Worm (Caenorhabditis elegans) whole organism, L1 larva: ENCODE data around the gene osm-7.

ENCODE experiments used
- C16A3.4 ChIP-seq: fragments of 150-350 bp; optimal IDR thresholded peaks from 2 replicates; lab custom pipeline; 2014; ENCODE audit warnings: missing biosample characterization, missing genetic modification characterization
- F16B12.6 ChIP-seq: fragments of 150-350 bp; optimal IDR thresholded peaks from 2 replicates; lab custom pipeline; 2014; ENCODE audit warnings: missing biosample characterization, missing genetic modification characterization
- Y116A8C.19 ChIP-seq: sonication (generic microtip); optimal IDR thresholded peaks from 2 replicates; lab custom pipeline; 2016; ENCODE audit warnings: missing compliant biosample characterization, missing genetic modification characterization, borderline replicate concordance
- alr-1 ChIP-seq: fragments of 200-800 bp; sonication (Bioruptor generic); optimal IDR thresholded peaks from 2 replicates; lab custom pipeline; 2018; ENCODE audit warnings: borderline replicate concordance, mild to moderate bottlenecking, missing genetic modification characterization, missing compliant biosample characterization
- aly-2 ChIP-seq: fragments of 150-350 bp; optimal IDR thresholded peaks from 2 replicates; lab custom pipeline; 2014; ENCODE audit warnings: missing biosample characterization, missing genetic modification characterization
- ama-1 ChIP-seq: fragments of 150-350 bp; optimal IDR thresholded peaks from 2 replicates; lab custom pipeline; 2014
- blmp-1 ChIP-seq: fragments of 150-350 bp; optimal IDR thresholded peaks from 2 replicates; lab custom pipeline; 2014; ENCODE audit warnings: missing biosample characterization, missing genetic modification characterization
- ceh-63 ChIP-seq: fragments of 200-800 bp; sonication (Bioruptor generic); optimal IDR thresholded peaks from 2 replicates; lab custom pipeline; 2018; ENCODE audit warnings: mild to moderate bottlenecking, missing genetic modification characterization, missing compliant biosample characterization
- ceh-88 ChIP-seq: fragments of 200-800 bp; sonication (Bioruptor generic); IDR thresholded peaks from 2 replicates; pipeline ENCODE4 v1.3.6; 2022; ENCODE audit warnings: missing genetic modification characterization, missing compliant biosample characterization
- ceh-90 ChIP-seq: sonication (generic microtip); optimal IDR thresholded peaks from 2 replicates; lab custom pipeline; 2016; ENCODE audit warnings: missing genetic modification characterization, missing compliant biosample characterization
- ces-1 ChIP-seq: fragments of 150-350 bp; optimal IDR thresholded peaks from 2 replicates; lab custom pipeline; 2014; ENCODE audit warnings: missing biosample characterization, missing genetic modification reagents, missing genetic modification characterization
- dpl-1 ChIP-seq, 3 experiments: fragments of 150-350 bp in 2 of 3; sonication (generic microtip) in 1 of 3; optimal IDR thresholded peaks; 2 replicates each; lab custom pipeline; 2014 to 2017; ENCODE audit warnings: missing biosample characterization in 3 of 3, missing genetic modification characterization in 3 of 3, missing genetic modification reagents in 3 of 3
- efl-1 ChIP-seq, 4 experiments: fragments of 150-350 bp; optimal IDR thresholded peaks in 3 of 4; peaks in 1 of 4; 1 replicate in 1 of 4; 2 replicates in 3 of 4; lab custom pipeline; 2014; ENCODE audit warnings: missing biosample characterization in 2 of 4, missing genetic modification characterization in 2 of 4, missing genetic modification reagents in 2 of 4
- efl-3 ChIP-seq: fragments of 200-800 bp; sonication (Bioruptor generic); optimal IDR thresholded peaks from 2 replicates; lab custom pipeline; 2018; ENCODE audit warnings: mild to moderate bottlenecking, missing genetic modification characterization, missing compliant biosample characterization
- egl-27 ChIP-seq, 2 experiments: fragments of 150-350 bp in 1 of 2; sonication (generic microtip); optimal IDR thresholded peaks; 3 replicates each; lab custom pipeline; 2017 to 2018; ENCODE audit warnings: missing biosample characterization in 2 of 2, missing genetic modification characterization in 2 of 2, missing genetic modification reagents in 2 of 2
- elt-2 ChIP-seq: sonication (generic microtip); optimal IDR thresholded peaks from 2 replicates; lab custom pipeline; 2016; ENCODE audit warnings: missing genetic modification characterization, mild to moderate bottlenecking, inconsistent platforms, missing compliant biosample characterization, missing genetic modification reagents
- elt-3 ChIP-seq, 6 experiments: fragments of 150-350 bp in 1 of 6; sonication (generic microtip); optimal IDR thresholded peaks; 2 replicates each; lab custom pipeline; 2017 to 2018; ENCODE audit warnings: missing biosample characterization in 6 of 6, missing genetic modification characterization in 6 of 6, inconsistent platforms in 1 of 6
- fkh-10 ChIP-seq: sonication (generic microtip); optimal IDR thresholded peaks from 2 replicates; lab custom pipeline; 2017; ENCODE audit warnings: missing biosample characterization, missing genetic modification reagents, missing genetic modification characterization
- fos-1 ChIP-seq: fragments of 150-350 bp; optimal IDR thresholded peaks from 2 replicates; lab custom pipeline; 2014; ENCODE audit warnings: missing biosample characterization, missing genetic modification characterization
- grh-1 ChIP-seq: fragments of 200-800 bp; sonication (Bioruptor generic); IDR thresholded peaks from 2 replicates; pipeline ENCODE4 v1.3.6; 2022; ENCODE audit warnings: missing genetic modification reagents, missing genetic modification characterization, missing compliant biosample characterization
- hlh-4 ChIP-seq: sonication (generic microtip); optimal IDR thresholded peaks from 2 replicates; lab custom pipeline; 2016; ENCODE audit warnings: mild to moderate bottlenecking, missing genetic modification characterization, missing compliant biosample characterization
- lin-13 ChIP-seq: fragments of 150-350 bp; optimal IDR thresholded peaks from 2 replicates; lab custom pipeline; 2014; ENCODE audit warnings: missing biosample characterization, missing genetic modification reagents, missing genetic modification characterization
- lin-39 ChIP-seq: fragments of 150-350 bp; optimal IDR thresholded peaks from 2 replicates; lab custom pipeline; 2014; ENCODE audit warnings: missing biosample characterization, missing genetic modification reagents, missing genetic modification characterization
- lir-3 ChIP-seq: sonication (generic microtip); optimal IDR thresholded peaks from 2 replicates; lab custom pipeline; 2016; ENCODE audit warnings: mild to moderate bottlenecking, missing genetic modification characterization, moderate library complexity, missing compliant biosample characterization; ENCODE audit not compliant: poor library complexity
- lsy-2 ChIP-seq, 2 experiments: fragments of 150-350 bp; optimal IDR thresholded peaks; 2 replicates each; lab custom pipeline; 2014; ENCODE audit warnings: missing biosample characterization in 2 of 2, missing genetic modification characterization in 2 of 2
- mab-9 ChIP-seq: fragments of 200-800 bp; sonication (Bioruptor generic); IDR thresholded peaks from 2 replicates; pipeline ENCODE4 v1.3.6; 2022; ENCODE audit warnings: missing genetic modification reagents, missing genetic modification characterization, missing compliant biosample characterization
- mef-2 ChIP-seq: fragments of 150-350 bp; optimal IDR thresholded peaks from 2 replicates; lab custom pipeline; 2014; ENCODE audit warnings: missing biosample characterization, missing genetic modification characterization
- mep-1 ChIP-seq: fragments of 150-350 bp; optimal IDR thresholded peaks from 2 replicates; lab custom pipeline; 2014; ENCODE audit warnings: missing biosample characterization, missing genetic modification characterization
- nhr-12 ChIP-seq: sonication (generic microtip); optimal IDR thresholded peaks from 2 replicates; lab custom pipeline; 2017; ENCODE audit warnings: missing biosample characterization, missing genetic modification characterization
- nhr-20 ChIP-seq: sonication (generic microtip); optimal IDR thresholded peaks from 2 replicates; lab custom pipeline; 2016; ENCODE audit warnings: mild to moderate bottlenecking, missing genetic modification characterization, missing compliant biosample characterization
- nhr-237 ChIP-seq: fragments of 150-350 bp; optimal IDR thresholded peaks from 2 replicates; lab custom pipeline; 2014; ENCODE audit warnings: missing biosample characterization, missing genetic modification characterization
- nhr-28 ChIP-seq: fragments of 150-350 bp; optimal IDR thresholded peaks from 2 replicates; lab custom pipeline; 2014; ENCODE audit warnings: missing biosample characterization, missing genetic modification characterization
- nhr-71 ChIP-seq: sonication (generic microtip); optimal IDR thresholded peaks from 2 replicates; lab custom pipeline; 2016; ENCODE audit warnings: mild to moderate bottlenecking, missing genetic modification characterization, moderate library complexity, missing compliant biosample characterization
- nhr-76 ChIP-seq: sonication (generic microtip); optimal IDR thresholded peaks from 2 replicates; lab custom pipeline; 2017; ENCODE audit warnings: missing biosample characterization, missing genetic modification characterization
- nhr-77 ChIP-seq: fragments of 150-350 bp; optimal IDR thresholded peaks from 2 replicates; lab custom pipeline; 2014; ENCODE audit warnings: missing biosample characterization, missing genetic modification characterization
- nhr-85 ChIP-seq: sonication (generic microtip); peaks from one replicate; lab custom pipeline; 2016; ENCODE audit warnings: missing genetic modification characterization, inconsistent platforms, missing compliant biosample characterization
- pag-3 ChIP-seq: sonication (generic microtip); optimal IDR thresholded peaks from 2 replicates; lab custom pipeline; 2017; ENCODE audit warnings: missing genetic modification characterization, mild to moderate bottlenecking, missing compliant biosample characterization, antibody characterized with exemption, borderline replicate concordance; ENCODE audit not compliant: insufficient read depth
- pqm-1 ChIP-seq: sonication (generic microtip); optimal IDR thresholded peaks from 3 replicates; lab custom pipeline; 2017; ENCODE audit warnings: missing biosample characterization, missing genetic modification characterization
- skn-1 ChIP-seq: fragments of 150-350 bp; optimal IDR thresholded peaks from 2 replicates; lab custom pipeline; 2014; ENCODE audit warnings: missing biosample characterization, missing genetic modification characterization
- snpc-4 ChIP-seq: fragments of 150-350 bp; optimal IDR thresholded peaks from 2 replicates; lab custom pipeline; 2014; ENCODE audit warnings: missing biosample characterization, missing genetic modification characterization
- snu-23 ChIP-seq: sonication (generic microtip); optimal IDR thresholded peaks from 2 replicates; lab custom pipeline; 2016; ENCODE audit warnings: missing genetic modification characterization, missing compliant biosample characterization
- sox-4 ChIP-seq: sonication (generic microtip); optimal IDR thresholded peaks from 2 replicates; lab custom pipeline; 2016; ENCODE audit warnings: missing genetic modification characterization, missing compliant biosample characterization
- sptf-1 ChIP-seq: fragments of 150-350 bp; optimal IDR thresholded peaks from 2 replicates; lab custom pipeline; 2014; ENCODE audit warnings: missing biosample characterization, missing genetic modification characterization
- swsn-7 ChIP-seq: sonication (generic microtip); optimal IDR thresholded peaks from 2 replicates; lab custom pipeline; 2016; ENCODE audit warnings: missing genetic modification characterization, missing compliant biosample characterization
- unc-130 ChIP-seq: fragments of 150-350 bp; optimal IDR thresholded peaks from 2 replicates; lab custom pipeline; 2017; ENCODE audit warnings: missing biosample characterization, missing genetic modification characterization, inconsistent platforms
- vab-15 ChIP-seq: sonication (generic microtip); optimal IDR thresholded peaks from 2 replicates; lab custom pipeline; 2017; ENCODE audit warnings: missing genotype, mild to moderate bottlenecking, missing genetic modification characterization, missing compliant biosample characterization
- xbp-1 ChIP-seq: sonication (generic microtip); optimal IDR thresholded peaks from 2 replicates; lab custom pipeline; 2016; ENCODE audit warnings: missing genetic modification characterization, missing compliant biosample characterization
- zip-4 ChIP-seq: fragments of 200-800 bp; sonication (Bioruptor generic); optimal IDR thresholded peaks from 2 replicates; lab custom pipeline; 2018; ENCODE audit warnings: mild to moderate bottlenecking, missing genetic modification characterization, moderate library complexity, missing compliant biosample characterization
- ztf-11 ChIP-seq, 2 experiments: sonication (generic microtip); optimal IDR thresholded peaks; 2 replicates each; lab custom pipeline; 2016 to 2017; ENCODE audit warnings: missing genetic modification characterization in 2 of 2, missing biosample characterization in 1 of 2, missing compliant biosample characterization in 1 of 2

Gene osm-7

DNA sequence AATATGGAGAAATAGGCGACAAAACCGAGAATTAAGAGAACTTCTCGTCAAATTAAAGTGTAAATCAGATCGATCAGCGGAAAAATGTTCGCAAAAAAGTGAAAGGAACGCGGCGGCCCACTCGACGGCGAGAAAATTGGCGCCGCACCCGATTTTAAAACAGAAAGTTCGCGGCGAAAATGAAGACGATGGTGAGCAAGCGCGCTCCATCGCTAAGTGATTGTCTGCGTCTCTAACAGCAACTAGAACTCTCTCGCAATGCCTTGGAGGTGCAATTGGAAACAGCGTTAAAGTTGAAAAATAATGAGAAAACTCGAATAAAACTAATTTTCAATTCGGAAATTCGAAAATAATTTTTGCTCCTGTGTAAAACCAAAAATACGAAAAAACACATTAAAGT is 46.0 kb upstream of the osm-7 start (continued):
- TF ChIP-seq swsn-7 (peak; percentile 67), blmp-1 (peak; percentile 98), sox-4 (tag; lab: Kevin White, UChicago) (no peak), aly-2 (tag; lab: Kevin White, UChicago) (no peak), efl-3 (GFP tag; lab: Kevin White, UChicago) (no peak), alr-1 (no peak), nhr-12 (no peak), nhr-71 (tag; lab: Kevin White, UChicago) (peak; percentile 79), nhr-237 (tag; lab: Kevin White, UChicago) (no peak), mab-9 (0 out of 2 replicates have a peak, but pooled peaks have one; percentile 33), fos-1 (peak; percentile 9), snpc-4 (no peak), ztf-11 (tag; optimal IDR thresholded peaks at IDR 0.05; lab: Kevin White, UChicago) (no peak), ceh-88 (GFP tag; lab: Robert Waterston, UW) (no peak), mep-1 (peak; percentile 74), vab-15 (tag; lab: Kevin White, UChicago) (peak; percentile 57), egl-27 (tag; optimal IDR thresholded peaks at IDR 0.05; lab: Kevin White, UChicago) (no peak), C16A3.4 (tag; lab: Kevin White, UChicago) (peak; percentile 65), mef-2 (tag; lab: Kevin White, UChicago) (no peak), ceh-63 (GFP tag; lab: Kevin White, UChicago) (no peak), ama-1 (lab: Kevin White, UChicago) (no peak), Y116A8C.19 (tag; lab: Kevin White, UChicago) (no peak), pqm-1 (no peak), zip-4 (no peak), xbp-1 (tag; lab: Kevin White, UChicago) (peak; percentile 51), lin-13 (peak; percentile 50), fkh-10 (GFP tag; lab: Kevin White, UChicago) (peak; percentile 16), nhr-77 (tag; lab: Kevin White, UChicago) (no peak), ces-1 (no peak), efl-1 (optimal IDR thresholded peaks at IDR 0.05; lab: Kevin White, UChicago) (peak; percentile 87 to 89), efl-1 (GFP tag; optimal IDR thresholded peaks at IDR 0.05 in 1 of 2; lab: Kevin White, UChicago) (peak; percentile 87 to 98), hlh-4 (no peak)

DNA sequence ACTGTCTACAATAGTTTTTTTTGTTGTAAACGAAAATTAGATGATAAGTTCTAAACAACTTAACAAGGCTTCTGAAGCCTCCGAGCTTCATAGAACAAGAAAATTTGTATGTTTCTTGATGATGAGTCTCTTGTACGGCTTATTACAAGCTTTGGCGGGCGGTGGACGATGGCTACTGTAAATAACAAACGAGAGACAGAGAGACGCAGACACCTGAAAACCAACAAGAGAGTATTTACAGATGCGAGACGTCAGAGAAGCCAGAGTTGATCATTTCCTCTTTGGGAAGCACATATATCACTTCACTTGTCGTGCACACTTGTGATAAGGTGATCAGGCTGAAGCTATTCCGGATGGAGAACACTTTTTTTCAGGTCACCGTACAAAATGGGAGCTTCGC is 45.1 kb upstream of the osm-7 start:
- TF ChIP-seq zip-4 (no peak), pag-3 (no peak), hlh-4 (no peak), grh-1 (GFP tag; lab: Robert Waterston, UW) (no peak), ces-1 (no peak), nhr-76 (tag; lab: Kevin White, UChicago) (no peak), ztf-11 (tag; optimal IDR thresholded peaks at IDR 0.05; lab: Kevin White, UChicago) (no peak), F16B12.6 (no peak), mep-1 (no peak), vab-15 (tag; lab: Kevin White, UChicago) (no peak), dpl-1 (GFP tag; optimal IDR thresholded peaks at IDR 0.05; lab: Kevin White, UChicago) (no peak), efl-3 (GFP tag; lab: Kevin White, UChicago) (no peak), sptf-1 (tag; lab: Kevin White, UChicago) (no peak), ceh-90 (tag; lab: Kevin White, UChicago) (no peak), unc-130 (tag; lab: Kevin White, UChicago) (no peak), sox-4 (tag; lab: Kevin White, UChicago) (no peak), xbp-1 (tag; lab: Kevin White, UChicago) (no peak), nhr-71 (tag; lab: Kevin White, UChicago) (no peak), ceh-63 (GFP tag; lab: Kevin White, UChicago) (no peak)

DNA sequence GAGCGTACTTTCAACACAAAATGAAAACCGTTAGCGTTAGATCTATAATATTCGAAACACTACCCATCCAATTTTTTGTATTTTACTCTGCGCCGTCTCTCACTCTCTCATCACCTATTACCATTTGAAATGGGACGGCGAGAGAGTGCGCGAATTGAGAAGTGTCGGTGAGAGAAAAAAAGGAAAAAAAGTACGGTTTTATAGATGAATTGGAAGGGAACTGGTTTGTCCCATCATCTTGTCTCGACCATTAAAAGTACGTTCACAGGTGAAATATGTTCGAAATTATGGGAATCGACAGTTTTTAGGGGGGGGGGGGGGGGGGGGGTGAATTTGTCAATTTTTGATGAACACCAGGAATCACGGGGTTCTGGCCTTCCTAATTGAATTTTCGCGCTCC is 41.3 kb upstream of the osm-7 start:
- TF ChIP-seq snu-23 (GFP tag; lab: Kevin White, UChicago) (peak; percentile 53), nhr-85 (tag; lab: Kevin White, UChicago) (peak; percentile 82), lir-3 (tag; lab: Kevin White, UChicago) (no peak), snpc-4 (no peak), nhr-20 (tag; lab: Kevin White, UChicago) (peak; percentile 30), skn-1 (no peak), blmp-1 (peak; percentile 49), elt-2 (tag; lab: Kevin White, UChicago) (no peak), C16A3.4 (tag; lab: Kevin White, UChicago) (no peak), nhr-28 (tag; lab: Kevin White, UChicago) (no peak), sox-4 (tag; lab: Kevin White, UChicago) (no peak), ceh-88 (GFP tag; lab: Robert Waterston, UW) (no peak), grh-1 (GFP tag; lab: Robert Waterston, UW) (peak; percentile 66), elt-3 (tag; optimal IDR thresholded peaks at IDR 0.05; lab: Kevin White, UChicago) (peak in 1 of 6 experiments; percentile 43), lin-39 (tag; lab: Kevin White, UChicago) (no peak), lsy-2 (tag; optimal IDR thresholded peaks at IDR 0.05; lab: Kevin White, UChicago) (peak in 1 of 2 experiments; percentile 41), swsn-7 (no peak), unc-130 (tag; lab: Kevin White, UChicago) (no peak), efl-1 (optimal IDR thresholded peaks at IDR 0.05; lab: Kevin White, UChicago) (peak; percentile 12 to 34), efl-1 (GFP tag; optimal IDR thresholded peaks at IDR 0.05 in 1 of 2; lab: Kevin White, UChicago) (no peak)
